Fruit fly (Drosophila melanogaster) whole organism, embryonic: Measurements from ENCODE around the gene Fbxl4.

Experiments
- Atf3 ChIP-seq: fragments of 200-800 bp; sonication (Bioruptor generic); optimal IDR thresholded peaks from 3 replicates; lab custom pipeline; 2016; ENCODE audit warnings: missing biosample characterization, missing genetic modification characterization
- B-H2 ChIP-seq: fragments of 200-800 bp; sonication (Bioruptor generic); optimal IDR thresholded peaks from 2 replicates; lab custom pipeline; 2018; ENCODE audit warnings: missing biosample characterization, mild to moderate bottlenecking, missing genetic modification characterization
- Blimp-1 ChIP-seq: fragments of 200-800 bp; sonication (Bioruptor generic); optimal IDR thresholded peaks from 3 replicates; lab custom pipeline; 2018; ENCODE audit warnings: missing biosample characterization, missing genetic modification characterization, mild to moderate bottlenecking, moderate library complexity, missing genetic modification reagents
- CG10366 ChIP-seq: fragments of 200-800 bp; sonication (Bioruptor generic); IDR thresholded peaks from 2 replicates; pipeline ENCODE4 v1.3.6; 2022; ENCODE audit warnings: missing biosample characterization, missing genetic modification characterization
- CG12744 ChIP-seq: fragments of 200-800 bp; sonication (Bioruptor generic); optimal IDR thresholded peaks from 2 replicates; lab custom pipeline; 2016; ENCODE audit warnings: missing biosample characterization, missing genetic modification characterization
- CG12769 ChIP-seq: fragments of 200-800 bp; sonication (Bioruptor generic); optimal IDR thresholded peaks from 2 replicates; lab custom pipeline; 2019; ENCODE audit warnings: missing biosample characterization, mild to moderate bottlenecking, missing genetic modification characterization, moderate library complexity
- CG13123 ChIP-seq: fragments of 200-800 bp; sonication (Bioruptor generic); optimal IDR thresholded peaks from 2 replicates; lab custom pipeline; 2016; ENCODE audit warnings: missing biosample characterization, missing genetic modification characterization
- CG14441 ChIP-seq: fragments of 200-800 bp; sonication (Bioruptor generic); IDR thresholded peaks from 2 replicates; pipeline ENCODE4 v1.3.6; 2022; ENCODE audit warnings: missing biosample characterization, missing genetic modification characterization
- CG15011 ChIP-seq: fragments of 200-800 bp; sonication (Bioruptor generic); optimal IDR thresholded peaks from 3 replicates; lab custom pipeline; 2018; ENCODE audit warnings: missing biosample characterization, mild to moderate bottlenecking, missing genetic modification characterization
- CG15601 ChIP-seq: fragments of 200-800 bp; sonication (Bioruptor generic); optimal IDR thresholded peaks from 3 replicates; lab custom pipeline; 2019; ENCODE audit warnings: missing biosample characterization, mild to moderate bottlenecking, missing genetic modification characterization, moderate library complexity
- CG17568 ChIP-seq: fragments of 200-800 bp; sonication (Bioruptor generic); optimal IDR thresholded peaks from 2 replicates; lab custom pipeline; 2018; ENCODE audit warnings: missing biosample characterization, mild to moderate bottlenecking, missing genetic modification characterization, moderate library complexity
- CG32767 ChIP-seq: fragments of 200-800 bp; sonication (Bioruptor generic); IDR thresholded peaks from 2 replicates; pipeline ENCODE4 v1.3.6; 2022; ENCODE audit warnings: missing biosample characterization, missing genetic modification characterization
- CG5180 ChIP-seq: fragments of 200-800 bp; sonication (Bioruptor generic); optimal IDR thresholded peaks from 3 replicates; lab custom pipeline; 2017; ENCODE audit warnings: missing biosample characterization, missing genetic modification characterization, mild to moderate bottlenecking, moderate library complexity, missing genetic modification reagents
- CG7745 ChIP-seq: fragments of 200-800 bp; sonication (Bioruptor generic); optimal IDR thresholded peaks from 2 replicates; lab custom pipeline; 2018; ENCODE audit warnings: missing biosample characterization, mild to moderate bottlenecking, missing genetic modification characterization, moderate library complexity
- CG7839 ChIP-seq: fragments of 200-800 bp; sonication (Bioruptor generic); optimal IDR thresholded peaks from 3 replicates; lab custom pipeline; 2018; ENCODE audit warnings: missing biosample characterization, mild to moderate bottlenecking, missing genetic modification characterization, moderate library complexity
- CG8290 ChIP-seq, 3 experiments: fragments of 200-800 bp; sonication (Bioruptor generic); optimal IDR thresholded peaks; 2 replicates each; lab custom pipeline; 2016 to 2019; ENCODE audit warnings: missing biosample characterization in 3 of 3, missing genetic modification characterization in 3 of 3, mild to moderate bottlenecking in 2 of 3, moderate library complexity in 1 of 3
- CTCF ChIP-seq: fragments of 200-800 bp; sonication (Bioruptor generic); optimal IDR thresholded peaks from 2 replicates; lab custom pipeline; 2017; ENCODE audit warnings: missing biosample characterization, mild to moderate bottlenecking, missing genetic modification characterization, moderate library complexity
- CrebB ChIP-seq: fragments of 200-800 bp; sonication (Bioruptor generic); optimal IDR thresholded peaks from 3 replicates; lab custom pipeline; 2018; ENCODE audit warnings: missing biosample characterization, mild to moderate bottlenecking, missing genetic modification characterization
- Dek ChIP-seq: fragments of 200-800 bp; sonication (Bioruptor generic); optimal IDR thresholded peaks from 3 replicates; lab custom pipeline; 2019; ENCODE audit warnings: missing biosample characterization, mild to moderate bottlenecking, missing genetic modification characterization, moderate library complexity
- Drgx ChIP-seq: fragments of 200-800 bp; sonication (Bioruptor generic); IDR thresholded peaks from 2 replicates; pipeline ENCODE4 v1.3.6; 2022; ENCODE audit warnings: missing biosample characterization, missing genetic modification characterization
- E2f1 ChIP-seq: fragments of 200-800 bp; sonication (Bioruptor generic); IDR thresholded peaks from 2 replicates; pipeline ENCODE4 v1.3.6; 2022; ENCODE audit warnings: missing biosample characterization, missing genetic modification characterization
- Elba2 ChIP-seq: fragments of 200-800 bp; sonication (Bioruptor generic); optimal IDR thresholded peaks from 3 replicates; lab custom pipeline; 2016; ENCODE audit warnings: missing biosample characterization, missing genetic modification characterization
- Ets97D ChIP-seq: fragments of 200-800 bp; sonication (Bioruptor generic); optimal IDR thresholded peaks from 3 replicates; lab custom pipeline; 2016; ENCODE audit warnings: missing biosample characterization, missing genetic modification characterization
- GATAe ChIP-seq: fragments of 200-800 bp; sonication (Bioruptor generic); conservative IDR thresholded peaks from 2 replicates; pipeline ENCODE4 v1.3.6; 2022; ENCODE audit warnings: missing biosample characterization, missing genetic modification characterization
- Nf-YB ChIP-seq: fragments of 200-800 bp; sonication (Bioruptor generic); optimal IDR thresholded peaks from 3 replicates; lab custom pipeline; 2019; ENCODE audit warnings: missing biosample characterization, mild to moderate bottlenecking, missing genetic modification characterization, moderate library complexity
- Optix ChIP-seq: fragments of 200-800 bp; sonication (Bioruptor generic); IDR thresholded peaks from 3 replicates; pipeline ENCODE4 v1.3.6; 2022; ENCODE audit warnings: missing biosample characterization, missing genetic modification characterization
- Ptx1 ChIP-seq: fragments of 200-800 bp; sonication (Bioruptor generic); IDR thresholded peaks from 2 replicates; pipeline ENCODE4 v1.3.6; 2022; ENCODE audit warnings: missing biosample characterization, missing genetic modification characterization
- Side ChIP-seq: fragments of 200-800 bp; sonication (Bioruptor generic); optimal IDR thresholded peaks from 2 replicates; lab custom pipeline; 2016; ENCODE audit warnings: missing biosample characterization, missing genetic modification characterization
- Trl ChIP-seq, 3 experiments: fragments of >200 bp in 2 of 3; fragments of 200-800 bp in 1 of 3; sonication (Bioruptor generic) in 1 of 3; optimal IDR thresholded peaks; 2 replicates in 1 of 3; 3 replicates in 2 of 3; lab custom pipeline; 2016 to 2017; ENCODE audit warnings: missing biosample characterization in 1 of 3, missing genetic modification characterization in 1 of 3
- Xbp1 ChIP-seq: fragments of 200-800 bp; sonication (Bioruptor generic); optimal IDR thresholded peaks from 3 replicates; lab custom pipeline; 2016; ENCODE audit warnings: missing biosample characterization, mild to moderate bottlenecking, missing genetic modification characterization
- bcd ChIP-seq: fragments of 200-800 bp; sonication (Bioruptor generic); optimal IDR thresholded peaks from 2 replicates; lab custom pipeline; 2017; ENCODE audit warnings: missing biosample characterization, mild to moderate bottlenecking, missing genetic modification characterization
- bsh ChIP-seq, 2 experiments: fragments of 200-800 bp; sonication (Bioruptor generic); optimal IDR thresholded peaks; 2 replicates each; lab custom pipeline; 2017 to 2018; ENCODE audit warnings: mild to moderate bottlenecking in 2 of 2, missing biosample characterization in 2 of 2, missing genetic modification characterization in 2 of 2, moderate library complexity in 1 of 2
- cg ChIP-seq: fragments of 200-800 bp; sonication (Bioruptor generic); optimal IDR thresholded peaks from 3 replicates; lab custom pipeline; 2019; ENCODE audit warnings: missing biosample characterization, mild to moderate bottlenecking, missing genetic modification characterization, moderate library complexity
- ems ChIP-seq: fragments of 200-800 bp; sonication (Bioruptor generic); optimal IDR thresholded peaks from 3 replicates; lab custom pipeline; 2016; ENCODE audit warnings: missing biosample characterization, missing genetic modification characterization
- en ChIP-seq: fragments of 200-800 bp; sonication (Bioruptor generic); optimal IDR thresholded peaks from 2 replicates; lab custom pipeline; 2016; ENCODE audit warnings: missing biosample characterization, missing genetic modification characterization
- esg ChIP-seq: fragments of 200-800 bp; sonication (Bioruptor generic); conservative IDR thresholded peaks from 2 replicates; pipeline ENCODE4 v1.3.6; 2022; ENCODE audit warnings: missing biosample characterization, missing genetic modification characterization
- fd96Cb ChIP-seq: fragments of 200-800 bp; sonication (Bioruptor generic); optimal IDR thresholded peaks from 2 replicates; lab custom pipeline; 2018; ENCODE audit warnings: missing biosample characterization, mild to moderate bottlenecking, missing genetic modification characterization, moderate library complexity
- grn ChIP-seq: fragments of 200-800 bp; sonication (Bioruptor generic); optimal IDR thresholded peaks from 3 replicates; lab custom pipeline; 2017; ENCODE audit warnings: missing biosample characterization, missing genetic modification characterization
- h ChIP-seq: fragments of >200 bp; optimal IDR thresholded peaks from 2 replicates; lab custom pipeline; 2017
- jing ChIP-seq: fragments of 200-800 bp; sonication (Bioruptor generic); optimal IDR thresholded peaks from 2 replicates; lab custom pipeline; 2018; ENCODE audit warnings: missing biosample characterization, mild to moderate bottlenecking, missing genetic modification characterization
- lmd ChIP-seq: fragments of 200-800 bp; sonication (Bioruptor generic); IDR thresholded peaks from 2 replicates; pipeline ENCODE4 v1.3.6; 2022; ENCODE audit warnings: missing biosample characterization, missing genetic modification characterization
- oc ChIP-seq: fragments of 200-800 bp; sonication (Bioruptor generic); optimal IDR thresholded peaks from 2 replicates; lab custom pipeline; 2018; ENCODE audit warnings: missing biosample characterization, mild to moderate bottlenecking, missing genetic modification characterization, moderate library complexity
- prd ChIP-seq, 3 experiments: fragments of >200 bp in 2 of 3; fragments of 200-800 bp in 1 of 3; sonication (Bioruptor generic) in 1 of 3; optimal IDR thresholded peaks in 2 of 3; IDR thresholded peaks in 1 of 3; 2 replicates in 2 of 3; 3 replicates in 1 of 3; pipeline versions ENCODE4 v1.3.6 to Lab custom; 2017 to 2022; ENCODE audit warnings: missing biosample characterization in 1 of 3, missing genetic modification characterization in 1 of 3
- psq ChIP-seq: fragments of 200-800 bp; sonication (Bioruptor generic); optimal IDR thresholded peaks from 2 replicates; lab custom pipeline; 2017; ENCODE audit warnings: missing biosample characterization, missing genetic modification characterization
- seq ChIP-seq: fragments of 200-800 bp; sonication (Bioruptor generic); IDR thresholded peaks from 2 replicates; pipeline ENCODE4 v1.3.6; 2022; ENCODE audit warnings: missing biosample characterization, missing genetic modification characterization
- slp2 ChIP-seq: fragments of 200-800 bp; sonication (Bioruptor generic); optimal IDR thresholded peaks from 2 replicates; lab custom pipeline; 2016; ENCODE audit warnings: missing biosample characterization, missing genetic modification characterization
- sug ChIP-seq: fragments of 200-800 bp; optimal IDR thresholded peaks from 2 replicates; lab custom pipeline; 2019; ENCODE audit warnings: missing biosample characterization, mild to moderate bottlenecking, missing genetic modification characterization, moderate library complexity
- tgo ChIP-seq: fragments of 200-800 bp; sonication (Bioruptor generic); IDR thresholded peaks from 3 replicates; pipeline ENCODE4 v1.3.6; 2022; ENCODE audit warnings: missing biosample characterization, missing genetic modification characterization
- tll ChIP-seq, 2 experiments: fragments of 200-800 bp in 1 of 2; fragments of >200 bp in 1 of 2; sonication (Bioruptor generic) in 1 of 2; optimal IDR thresholded peaks; 2 replicates each; lab custom pipeline; 2017 to 2019; ENCODE audit warnings: missing biosample characterization in 2 of 2, missing genetic modification characterization in 2 of 2, mild to moderate bottlenecking in 1 of 2, moderate library complexity in 1 of 2

The Fbxl4 gene

dm6 chrX:14247035-14247786 is 9.5 kb upstream of the Fbxl4 start, which contains the start of gene mud (continued):
- TF ChIP-seq B-H2, result no peak
- TF ChIP-seq cg (GFP tag; lab: Kevin White, UChicago), result no peak
- TF ChIP-seq CG32767 (GFP tag; lab: Robert Waterston, UW), result no peak
- no peak for TF ChIP-seq CG7745
- peak; percentile 29 for TF ChIP-seq bcd (GFP tag; lab: Kevin White, UChicago)
- no peak; the same call in 2 of the 3 replicates for TF ChIP-seq Optix (GFP tag; lab: Robert Waterston, UW)
- no peak for TF ChIP-seq Atf3
- no peak for TF ChIP-seq Dek (tag; lab: Kevin White, UChicago)
- TF ChIP-seq CG5180, result no peak
- no peak for TF ChIP-seq CG12769 (tag; lab: Kevin White, UChicago)
- TF ChIP-seq esg (GFP tag; lab: Robert Waterston, UW), result peak; percentile 30; the same call in 1 of the 2 replicates
- no peak for TF ChIP-seq tll (GFP tag; optimal IDR thresholded peaks at IDR 0.05; lab: Kevin White, UChicago)
- TF ChIP-seq Elba2, result no peak
- no peak for TF ChIP-seq E2f1 (GFP tag; lab: Robert Waterston, UW)
- no peak for TF ChIP-seq Side (GFP tag; lab: Kevin White, UChicago)
- no peak for TF ChIP-seq jing
- TF ChIP-seq CG8290 (GFP tag; optimal IDR thresholded peaks at IDR 0.05; lab: Kevin White, UChicago), result no peak
- TF ChIP-seq CG8290 (tag; optimal IDR thresholded peaks at IDR 0.05; lab: Kevin White, UChicago), result no peak
- peak; percentile 19 for TF ChIP-seq Ets97D
- no peak for TF ChIP-seq en (GFP tag; lab: Kevin White, UChicago)
- TF ChIP-seq GATAe (GFP tag; lab: Robert Waterston, UW), result no peak
- TF ChIP-seq CTCF, result peak; percentile 91
- no peak for TF ChIP-seq seq (GFP tag; lab: Robert Waterston, UW)
- TF ChIP-seq lmd (GFP tag; lab: Robert Waterston, UW), result peak; percentile 25; the same call in 1 of the 2 replicates
- no peak for TF ChIP-seq CG12744 (GFP tag; lab: Kevin White, UChicago)
- peak; percentile 36; the same call in 1 of the 2 replicates for TF ChIP-seq Ptx1
- TF ChIP-seq CG13123, result no peak
- no peak for TF ChIP-seq prd (optimal IDR thresholded peaks at IDR 0.05; lab: Kevin White, UChicago)
- TF ChIP-seq prd (GFP tag; IDR thresholded peaks at IDR 0.05; lab: Robert Waterston, UW), result peak; percentile 66; the same call in 2 of the 3 replicates
- TF ChIP-seq h (lab: Kevin White, UChicago), result no peak
- TF ChIP-seq Trl (optimal IDR thresholded peaks at IDR 0.05; lab: Kevin White, UChicago), result no peak
- TF ChIP-seq Trl (GFP tag; optimal IDR thresholded peaks at IDR 0.05; lab: Kevin White, UChicago), result no peak
- peak; percentile 14; the same call in 1 of the 2 replicates for TF ChIP-seq CG10366
- TF ChIP-seq fd96Cb, result no peak
- no peak for TF ChIP-seq CrebB (tag; lab: Kevin White, UChicago)
- no peak for TF ChIP-seq CG7839
- TF ChIP-seq oc (tag; lab: Kevin White, UChicago), result no peak
- TF ChIP-seq psq, result no peak
- TF ChIP-seq CG15011 (GFP tag; lab: Kevin White, UChicago), result no peak
- TF ChIP-seq Nf-YB (GFP tag; lab: Kevin White, UChicago), result no peak
- no peak for TF ChIP-seq Drgx (GFP tag; lab: Robert Waterston, UW)
- TF ChIP-seq Blimp-1 (GFP tag; lab: Kevin White, UChicago), result no peak
- TF ChIP-seq ems (GFP tag; lab: Kevin White, UChicago), result no peak
- TF ChIP-seq bsh (GFP tag; optimal IDR thresholded peaks at IDR 0.05; lab: Kevin White, UChicago), result peak in 1 of 2 experiments; percentile 50
- no peak; the same call in 2 of the 3 replicates for TF ChIP-seq tgo (GFP tag; lab: Robert Waterston, UW)
- TF ChIP-seq CG17568 (GFP tag; lab: Kevin White, UChicago), result no peak
- TF ChIP-seq grn (GFP tag; lab: Kevin White, UChicago), result no peak
- TF ChIP-seq CG15601, result peak; percentile 12
- TF ChIP-seq sug (tag; lab: Kevin White, UChicago), result no peak
- TF ChIP-seq slp2 (GFP tag; lab: Kevin White, UChicago), result no peak
- peak; percentile 50; the same call in 1 of the 2 replicates for TF ChIP-seq CG14441 (GFP tag; lab: Robert Waterston, UW)
- TF ChIP-seq Xbp1, result peak; percentile 37
